Worm (Caenorhabditis elegans) whole organism, midembryonic: Measurements from ENCODE around the gene dop-6.

Experiments
- flt-1 ChIP-seq: fragments of 200-800 bp; sonication (Bioruptor generic); IDR thresholded peaks from 2 replicates; pipeline ENCODE4 v1.3.6; 2022; ENCODE audit warnings: missing genetic modification characterization, missing compliant biosample characterization
- klf-2 ChIP-seq: fragments of 200-800 bp; sonication (Bioruptor generic); conservative IDR thresholded peaks from 2 replicates; pipeline ENCODE4 v1.3.6; 2022; ENCODE audit warnings: missing genetic modification reagents, missing genetic modification characterization, missing compliant biosample characterization
- med-1 ChIP-seq: sonication (generic microtip); optimal IDR thresholded peaks from 2 replicates; lab custom pipeline; 2017; ENCODE audit warnings: missing genetic modification characterization, mild to moderate bottlenecking, missing compliant biosample characterization, antibody characterized with exemption, missing genetic modification reagents; ENCODE audit not compliant: insufficient read depth
- ztf-23 ChIP-seq: fragments of 200-800 bp; sonication (Bioruptor generic); IDR thresholded peaks from 2 replicates; pipeline ENCODE4 v1.3.6; 2022; ENCODE audit warnings: missing genetic modification reagents, missing genetic modification characterization, missing compliant biosample characterization

DNA sequence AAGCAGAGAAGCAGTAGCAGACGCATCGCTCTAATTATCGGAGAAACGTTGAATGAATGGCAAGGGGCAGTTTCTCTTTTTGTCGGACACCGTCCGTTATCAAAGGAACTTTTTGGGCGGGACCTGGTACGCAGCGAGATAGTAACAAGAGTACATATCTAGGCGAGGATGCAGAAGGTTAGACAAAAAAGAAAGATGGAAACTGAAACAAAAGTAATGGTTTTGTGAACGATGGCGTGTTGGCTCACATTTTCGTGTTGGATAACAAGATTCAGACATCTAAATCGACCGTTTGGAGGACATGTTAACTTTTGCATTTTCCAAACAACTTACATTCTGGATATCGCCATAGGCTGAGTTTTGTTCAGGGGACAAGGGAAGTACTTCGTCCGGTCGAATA lies 36.8 kb downstream of the dop-6 start, which contains the start of gene F14H12.6:
- TF ChIP-seq klf-2 (GFP tag; lab: Robert Waterston, UW) (no peak), flt-1 (GFP tag; lab: Robert Waterston, UW) (no peak), ztf-23 (GFP tag; lab: Robert Waterston, UW) (no peak), med-1 (no peak)
